Worm (Caenorhabditis elegans) whole organism, L3 larva: Measurements from ENCODE around the gene T25D3.4.
A peak's percentile ranks its signal among the peaks of the same experiment; 100 is the strongest.

Experiments used
- R02D3.7 ChIP-seq: fragments of 150-350 bp; optimal IDR thresholded peaks from 2 replicates; lab custom pipeline; 2014; ENCODE audit warnings: missing biosample characterization, missing genetic modification characterization
- ZK546.5 ChIP-seq: sonication (generic microtip); optimal IDR thresholded peaks from 2 replicates; lab custom pipeline; 2017; ENCODE audit warnings: missing biosample characterization, missing genetic modification characterization
- ama-1 ChIP-seq: fragments of 150-350 bp; optimal IDR thresholded peaks from 2 replicates; lab custom pipeline; 2018
- ceh-28 ChIP-seq: fragments of 150-350 bp; optimal IDR thresholded peaks from 2 replicates; lab custom pipeline; 2014; ENCODE audit warnings: missing biosample characterization, missing genetic modification reagents, missing genetic modification characterization
- ceh-82 ChIP-seq: fragments of 150-350 bp; optimal IDR thresholded peaks from 2 replicates; lab custom pipeline; 2014; ENCODE audit warnings: missing biosample characterization, missing genetic modification characterization
- ceh-9 ChIP-seq: sonication (generic microtip); optimal IDR thresholded peaks from 2 replicates; lab custom pipeline; 2018; ENCODE audit warnings: missing biosample characterization, missing genetic modification characterization
- daf-12 ChIP-seq: fragments of 150-350 bp; optimal IDR thresholded peaks from 2 replicates; lab custom pipeline; 2014; ENCODE audit warnings: missing biosample characterization, missing genetic modification reagents, missing genetic modification characterization
- egl-27 ChIP-seq: sonication (generic microtip); optimal IDR thresholded peaks from 4 replicates; lab custom pipeline; 2017; ENCODE audit warnings: missing biosample characterization, missing genetic modification reagents, missing genetic modification characterization
- egl-5 ChIP-seq: fragments of 150-350 bp; optimal IDR thresholded peaks from 2 replicates; lab custom pipeline; 2017; ENCODE audit warnings: missing biosample characterization, missing genetic modification reagents, missing genetic modification characterization, inconsistent platforms
- elt-1 ChIP-seq: fragments of 150-350 bp; optimal IDR thresholded peaks from 2 replicates; lab custom pipeline; 2014; ENCODE audit warnings: missing biosample characterization, missing genetic modification characterization
- elt-2 ChIP-seq: sonication (generic microtip); optimal IDR thresholded peaks from 2 replicates; lab custom pipeline; 2016; ENCODE audit warnings: missing genetic modification reagents, mild to moderate bottlenecking, missing genetic modification characterization, missing compliant biosample characterization
- elt-3 ChIP-seq, 3 experiments: fragments of 150-350 bp in 1 of 3; sonication (generic microtip) in 2 of 3; optimal IDR thresholded peaks; 2 replicates in 2 of 3; 4 replicates in 1 of 3; lab custom pipeline; 2014 to 2017; ENCODE audit warnings: missing biosample characterization in 3 of 3, missing genetic modification characterization in 3 of 3
- fkh-10 ChIP-seq: sonication (generic microtip); optimal IDR thresholded peaks from 2 replicates; lab custom pipeline; 2017; ENCODE audit warnings: missing biosample characterization, missing genetic modification reagents, missing genetic modification characterization
- fkh-2 ChIP-seq: fragments of 150-350 bp; optimal IDR thresholded peaks from 2 replicates; lab custom pipeline; 2014; ENCODE audit warnings: missing biosample characterization, missing genetic modification reagents, missing genetic modification characterization
- fos-1 ChIP-seq: fragments of 150-350 bp; optimal IDR thresholded peaks from 2 replicates; lab custom pipeline; 2014; ENCODE audit warnings: missing biosample characterization, missing genetic modification characterization
- hmg-11 ChIP-seq: sonication (generic microtip); optimal IDR thresholded peaks from 2 replicates; lab custom pipeline; 2016; ENCODE audit warnings: missing genetic modification characterization, missing compliant biosample characterization
- jun-1 ChIP-seq: fragments of 150-350 bp; optimal IDR thresholded peaks from 2 replicates; lab custom pipeline; 2014; ENCODE audit warnings: missing biosample characterization, missing genetic modification reagents, missing genetic modification characterization
- lin-15B ChIP-seq: fragments of 150-350 bp; optimal IDR thresholded peaks from 2 replicates; lab custom pipeline; 2014; ENCODE audit warnings: missing biosample characterization, missing genetic modification characterization
- lin-39 ChIP-seq: fragments of 150-350 bp; optimal IDR thresholded peaks from 2 replicates; lab custom pipeline; 2018; ENCODE audit warnings: missing biosample characterization, missing genetic modification reagents, missing genetic modification characterization
- lsy-12 ChIP-seq: sonication (generic microtip); optimal IDR thresholded peaks from 2 replicates; lab custom pipeline; 2016; ENCODE audit warnings: mild to moderate bottlenecking, missing genetic modification characterization, missing compliant biosample characterization
- mml-1 ChIP-seq: fragments of 150-350 bp; sonication (generic microtip); optimal IDR thresholded peaks from 3 replicates; lab custom pipeline; 2014; ENCODE audit warnings: missing biosample characterization, missing genetic modification characterization
- nfya-1 ChIP-seq: sonication (generic microtip); optimal IDR thresholded peaks from 2 replicates; lab custom pipeline; 2017; ENCODE audit warnings: missing genetic modification characterization, mild to moderate bottlenecking, missing compliant biosample characterization, antibody characterized with exemption, moderate library complexity; ENCODE audit not compliant: insufficient read depth
- nhr-12 ChIP-seq: fragments of 150-350 bp; optimal IDR thresholded peaks from 2 replicates; lab custom pipeline; 2014; ENCODE audit warnings: missing biosample characterization, missing genetic modification characterization
- nhr-23 ChIP-seq: fragments of 150-350 bp; optimal IDR thresholded peaks from 2 replicates; lab custom pipeline; 2014; ENCODE audit warnings: missing biosample characterization, missing genetic modification reagents, missing genetic modification characterization
- nhr-237 ChIP-seq: fragments of 150-350 bp; optimal IDR thresholded peaks from 2 replicates; lab custom pipeline; 2014; ENCODE audit warnings: missing biosample characterization, missing genetic modification characterization
- nhr-25 ChIP-seq: sonication (generic microtip); optimal IDR thresholded peaks from 2 replicates; lab custom pipeline; 2017; ENCODE audit warnings: missing biosample characterization, missing genetic modification characterization
- nhr-28 ChIP-seq: fragments of 150-350 bp; optimal IDR thresholded peaks from 2 replicates; lab custom pipeline; 2014; ENCODE audit warnings: missing biosample characterization, missing genetic modification characterization
- nhr-43 ChIP-seq: sonication (generic microtip); optimal IDR thresholded peaks from 2 replicates; lab custom pipeline; 2016; ENCODE audit warnings: mild to moderate bottlenecking, missing genetic modification characterization, missing compliant biosample characterization; ENCODE audit not compliant: poor library complexity, severe bottlenecking
- nhr-67 ChIP-seq: fragments of 150-350 bp; optimal IDR thresholded peaks from 2 replicates; lab custom pipeline; 2014; ENCODE audit warnings: missing biosample characterization, missing genetic modification characterization
- nhr-76 ChIP-seq: fragments of 150-350 bp; sonication (generic microtip); optimal IDR thresholded peaks from 5 replicates; lab custom pipeline; 2014; ENCODE audit warnings: missing biosample characterization, missing genetic modification characterization
- nhr-77 ChIP-seq: fragments of 150-350 bp; optimal IDR thresholded peaks from 2 replicates; lab custom pipeline; 2014; ENCODE audit warnings: missing biosample characterization, missing genetic modification characterization
- pha-4 ChIP-seq: fragments of 150-350 bp; optimal IDR thresholded peaks from 2 replicates; lab custom pipeline; 2014; ENCODE audit warnings: missing biosample characterization, missing genetic modification reagents, missing genetic modification characterization
- pqm-1 ChIP-seq: fragments of 150-350 bp; optimal IDR thresholded peaks from 2 replicates; lab custom pipeline; 2017; ENCODE audit warnings: missing biosample characterization, missing genetic modification characterization, inconsistent platforms
- sea-2 ChIP-seq: fragments of 150-350 bp; sonication (generic microtip); optimal IDR thresholded peaks from 4 replicates; lab custom pipeline; 2014; ENCODE audit warnings: missing biosample characterization, missing genetic modification reagents, missing genetic modification characterization
- skn-1 ChIP-seq: fragments of 150-350 bp; optimal IDR thresholded peaks from 2 replicates; lab custom pipeline; 2014; ENCODE audit warnings: missing biosample characterization, missing genetic modification characterization
- snpc-4 ChIP-seq: fragments of 150-350 bp; optimal IDR thresholded peaks from 2 replicates; lab custom pipeline; 2014; ENCODE audit warnings: missing biosample characterization, missing genetic modification characterization
- tbx-2 ChIP-seq: sonication (generic microtip); optimal IDR thresholded peaks from 2 replicates; lab custom pipeline; 2016; ENCODE audit warnings: mild to moderate bottlenecking, missing genetic modification characterization, missing compliant biosample characterization
- unc-62 ChIP-seq: fragments of 150-350 bp; sonication (generic microtip); optimal IDR thresholded peaks from 4 replicates; lab custom pipeline; 2014; ENCODE audit warnings: missing biosample characterization, missing genetic modification reagents, missing genetic modification characterization
- zag-1 ChIP-seq: fragments of 150-350 bp; optimal IDR thresholded peaks from 2 replicates; lab custom pipeline; 2014; ENCODE audit warnings: missing biosample characterization, missing genetic modification characterization
- ztf-4 ChIP-seq: fragments of 150-350 bp; optimal IDR thresholded peaks from 2 replicates; lab custom pipeline; 2014; ENCODE audit warnings: missing biosample characterization, missing genetic modification characterization

Gene T25D3.4

DNA sequence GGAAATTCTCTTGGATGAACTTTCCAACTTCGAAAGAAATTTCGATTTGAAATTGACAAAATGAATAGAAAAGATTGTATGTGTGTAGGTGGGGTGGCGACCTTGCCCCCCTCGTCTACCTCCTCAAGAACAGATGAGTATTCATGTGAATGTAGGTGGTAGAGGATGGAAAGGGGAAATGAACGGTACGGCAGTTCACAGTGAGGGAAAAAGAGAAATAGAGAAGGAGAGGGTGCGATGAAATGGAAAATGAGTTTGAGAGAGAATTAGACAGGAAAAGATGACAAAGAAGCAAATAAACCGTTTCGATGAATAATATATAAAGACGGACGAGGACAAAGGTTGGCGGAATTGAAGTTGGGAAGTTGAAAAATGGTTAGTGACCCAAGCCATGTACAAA lies 25.0 kb upstream of the T25D3.4 start:
- TF ChIP-seq pha-4 (peak; percentile 26), nhr-25 (tag; lab: Kevin White, UChicago) (peak; percentile 86), sea-2 (no peak), hmg-11 (tag; lab: Kevin White, UChicago) (peak; percentile 35), snpc-4 (tag; lab: Kevin White, UChicago) (no peak)
- TF ChIP-seq, all 47 proteins: peak for 3

DNA sequence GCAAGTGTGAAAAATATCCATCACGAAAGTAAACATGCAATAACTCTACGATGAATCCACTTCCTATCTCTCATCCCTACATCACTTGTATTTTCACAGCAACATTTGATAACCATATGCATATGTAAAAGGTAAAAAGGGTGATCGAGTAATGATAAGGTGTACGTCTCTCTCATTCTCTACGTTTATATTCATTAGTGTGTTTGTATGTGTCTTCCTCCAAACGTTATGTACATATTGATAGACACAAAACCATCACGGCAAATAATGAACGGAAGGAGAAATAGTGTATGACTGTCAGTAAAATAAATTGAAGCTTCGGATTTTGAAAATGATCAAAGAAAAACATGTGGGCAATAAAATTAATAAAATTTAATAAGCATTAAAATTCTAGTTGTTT lies 24.5 kb upstream of the T25D3.4 start:
- TF ChIP-seq egl-5: no peak
- no peak for TF ChIP-seq nhr-237 (tag; lab: Kevin White, UChicago)
- TF ChIP-seq nhr-76 (tag; lab: Kevin White, UChicago): no peak
- TF ChIP-seq ztf-4: no peak
- no peak for TF ChIP-seq fkh-2 (tag; lab: Kevin White, UChicago)
- TF ChIP-seq nhr-23 (tag; lab: Kevin White, UChicago): no peak
- TF ChIP-seq tbx-2: no peak
- TF ChIP-seq nhr-28 (tag; lab: Kevin White, UChicago): no peak
- TF ChIP-seq R02D3.7 (tag; lab: Kevin White, UChicago): no peak
- no peak for TF ChIP-seq egl-27 (tag; lab: Kevin White, UChicago)
- TF ChIP-seq mml-1: no peak
- TF ChIP-seq skn-1: peak; percentile 5
- no peak for TF ChIP-seq ceh-9 (tag; lab: Kevin White, UChicago)
- peak; percentile 75 for TF ChIP-seq pha-4
- TF ChIP-seq nhr-25 (tag; lab: Kevin White, UChicago): no peak
- no peak for TF ChIP-seq ceh-28
- TF ChIP-seq lsy-12 (tag; lab: Kevin White, UChicago): no peak
- no peak for TF ChIP-seq elt-1
- TF ChIP-seq elt-2: peak; percentile 55
- peak; percentile 49 for TF ChIP-seq pqm-1 (tag; lab: Kevin White, UChicago)
- no peak for TF ChIP-seq unc-62
- no peak for TF ChIP-seq lin-39
- TF ChIP-seq zag-1 (tag; lab: Kevin White, UChicago): no peak

DNA sequence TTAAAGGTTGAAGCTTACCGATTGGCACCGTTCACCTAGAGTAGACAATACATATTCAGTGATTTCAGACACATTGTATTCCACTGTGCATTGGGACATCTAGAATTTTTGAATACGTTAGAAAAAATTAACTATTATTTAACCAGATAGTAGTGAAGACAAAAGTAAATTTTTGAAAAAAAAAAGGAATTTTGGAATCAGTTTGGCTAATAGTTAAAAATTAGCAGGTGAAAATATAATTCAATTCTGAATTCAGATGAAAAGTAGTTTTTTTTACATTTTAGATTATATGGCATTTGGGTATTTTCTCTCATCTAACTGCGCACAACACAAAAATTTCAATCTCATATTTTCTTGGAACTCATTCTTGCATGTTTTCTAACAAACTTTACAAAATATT lies 22.1 kb upstream of the T25D3.4 start, which contains the start of gene nmur-2:
nmur-2 (minus strand) TSS at position 101 of the 400 bp plus-strand sequence.
- TF ChIP-seq ceh-82 (no peak), pqm-1 (tag; lab: Kevin White, UChicago) (no peak), nhr-237 (tag; lab: Kevin White, UChicago) (no peak), nhr-28 (tag; lab: Kevin White, UChicago) (no peak), elt-2 (no peak), nhr-67 (tag; lab: Kevin White, UChicago) (no peak), jun-1 (tag; lab: Kevin White, UChicago) (no peak), mml-1 (no peak), hmg-11 (tag; lab: Kevin White, UChicago) (no peak), skn-1 (no peak), daf-12 (no peak), nhr-76 (tag; lab: Kevin White, UChicago) (no peak), ama-1 (lab: Kevin White, UChicago) (no peak), ceh-9 (tag; lab: Kevin White, UChicago) (no peak), elt-3 (tag; optimal IDR thresholded peaks at IDR 0.05; lab: Kevin White, UChicago) (no peak), egl-27 (tag; lab: Kevin White, UChicago) (no peak), nhr-43 (tag; lab: Kevin White, UChicago) (no peak), sea-2 (no peak), fkh-2 (tag; lab: Kevin White, UChicago) (no peak)

DNA sequence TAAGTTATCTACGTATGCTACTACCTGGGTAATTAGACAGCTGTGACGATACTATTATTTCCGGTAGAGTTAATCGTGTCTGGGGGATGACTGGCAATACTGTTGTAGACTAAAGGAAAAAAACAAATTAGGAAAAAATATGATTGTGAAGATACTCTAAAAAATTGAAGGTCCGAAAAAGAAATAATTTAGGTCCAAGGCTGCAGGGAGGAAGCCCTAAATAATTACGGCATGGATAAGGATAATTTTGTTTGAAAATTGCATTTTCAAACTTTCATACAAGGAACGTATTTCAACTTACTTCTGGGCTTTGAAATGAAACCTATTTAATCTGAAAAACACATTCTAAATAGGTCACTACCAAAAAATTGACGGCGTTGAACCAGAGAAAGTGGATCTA lies 18.1 kb upstream of the T25D3.4 start, which contains the start of gene srd-3:
srd-3 (minus strand) TSS at position 101 of the 400 bp plus-strand sequence.
- no peak for TF ChIP-seq unc-62
- no peak for TF ChIP-seq pqm-1 (tag; lab: Kevin White, UChicago)
- no peak for TF ChIP-seq daf-12

DNA sequence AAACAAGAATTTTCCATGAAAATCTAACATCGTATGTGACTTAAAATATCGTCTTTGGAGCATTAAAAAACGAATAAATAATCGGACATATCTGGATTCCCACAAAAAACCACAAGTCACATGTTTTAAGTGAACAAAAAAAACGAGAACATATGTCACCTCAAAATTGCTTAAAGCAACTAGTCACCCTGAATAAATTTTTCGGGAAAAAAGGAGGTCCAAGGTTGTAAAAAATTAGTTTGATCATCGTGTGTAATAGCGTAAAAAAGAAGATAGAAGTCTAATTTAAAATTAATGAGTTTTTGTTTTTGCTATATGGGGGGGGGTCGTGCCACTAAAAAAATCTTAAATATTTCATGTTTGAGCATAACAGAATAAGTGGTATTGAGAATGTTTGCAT lies 17.3 kb upstream of the T25D3.4 start:
- TF ChIP-seq nfya-1 (tag; lab: Kevin White, UChicago) (no peak), ceh-82 (no peak), mml-1 (no peak), nhr-43 (tag; lab: Kevin White, UChicago) (no peak), R02D3.7 (tag; lab: Kevin White, UChicago) (no peak), nhr-76 (tag; lab: Kevin White, UChicago) (no peak), ZK546.5 (tag; lab: Kevin White, UChicago) (no peak), nhr-77 (tag; lab: Kevin White, UChicago) (no peak), skn-1 (no peak), fkh-10 (GFP tag; lab: Kevin White, UChicago) (no peak), ztf-4 (no peak), nhr-12 (tag; lab: Kevin White, UChicago) (no peak), nhr-67 (tag; lab: Kevin White, UChicago) (no peak), fos-1 (tag; lab: Kevin White, UChicago) (no peak), ceh-28 (no peak), lin-15B (tag; lab: Kevin White, UChicago) (no peak), pha-4 (no peak), nhr-237 (tag; lab: Kevin White, UChicago) (no peak)
